Fruit fly (Drosophila melanogaster): ENCODE results near the gene CG32264.

The CG32264 gene

dm6 chr3L:3806330-3806729 is at the start of gene CG32264, which contains the start of the genes ntc and IntS10:
CG32264 (minus strand) TSS chr3L:3806459.
ntc (minus strand) TSS chr3L:3806459.
IntS10 (plus strand) TSS chr3L:3806710.
- TF ChIP-seq CG14655 (GFP tag; optimal IDR thresholded peaks at IDR 0.05) (no peak), fd96Ca (GFP tag; IDR thresholded peaks at IDR 0.05) (no peak; the same call in 1 of the 3 replicates), CG8301 (tag; optimal IDR thresholded peaks at IDR 0.05) (peak; percentile 48), Pif1B (GFP tag; optimal IDR thresholded peaks at IDR 0.05) (no peak), CG32121 (GFP tag; IDR thresholded peaks at IDR 0.05) (peak; percentile 34; the same call in 1 of the 2 replicates), CG4496 (GFP tag; IDR thresholded peaks at IDR 0.05) (no peak), CG10348 (GFP tag; IDR thresholded peaks at IDR 0.05) (no peak), CG34367 (tag; optimal IDR thresholded peaks at IDR 0.05) (no peak), CG9948 (tag; optimal IDR thresholded peaks at IDR 0.05) (peak; percentile 23), CG17806 (tag; optimal IDR thresholded peaks at IDR 0.05) (peak; percentile 29), CG8159 (tag; optimal IDR thresholded peaks at IDR 0.05) (no peak), gl (tag; optimal IDR thresholded peaks at IDR 0.05) (no peak), D1 (tag; optimal IDR thresholded peaks at IDR 0.05) (peak; percentile 52), Snoo (tag; optimal IDR thresholded peaks at IDR 0.05) (no peak), Pif1A (GFP tag; optimal IDR thresholded peaks at IDR 0.05) (no peak), CG12605 (GFP tag; IDR thresholded peaks at IDR 0.05) (no peak), CG15710 (tag; optimal IDR thresholded peaks at IDR 0.05) (peak; percentile 61), Ets98B (GFP tag; IDR thresholded peaks at IDR 0.05) (peak; percentile 43), EcR (GFP tag; optimal IDR thresholded peaks at IDR 0.05) (no peak), CG13204 (GFP tag; optimal IDR thresholded peaks at IDR 0.05) (no peak), rn (GFP tag; IDR thresholded peaks at IDR 0.05) (no peak)

dm6 chr3L:3856004-3856403 is 49.7 kb upstream of the CG32264 start:
- TF ChIP-seq rn (GFP tag; IDR thresholded peaks at IDR 0.05) (no peak), CG32121 (GFP tag; IDR thresholded peaks at IDR 0.05) (no peak), CG14655 (GFP tag; optimal IDR thresholded peaks at IDR 0.05) (no peak), fd96Ca (GFP tag; IDR thresholded peaks at IDR 0.05) (no peak)

- TF ChIP-seq CG13204 (GFP tag; optimal IDR thresholded peaks at IDR 0.05) (no peak), EcR (GFP tag; optimal IDR thresholded peaks at IDR 0.05) (no peak), gl (tag; optimal IDR thresholded peaks at IDR 0.05) (no peak), D1 (tag; optimal IDR thresholded peaks at IDR 0.05) (no peak), CG4496 (GFP tag; IDR thresholded peaks at IDR 0.05) (no peak), CG34367 (tag; optimal IDR thresholded peaks at IDR 0.05) (no peak), CG12605 (GFP tag; IDR thresholded peaks at IDR 0.05) (no peak), CG8301 (tag; optimal IDR thresholded peaks at IDR 0.05) (no peak)
Measured at dm6 chr3L:3855194-3855980, 49.1 kb upstream of the CG32264 start.

- peak; percentile 83 for TF ChIP-seq CG15710 (tag; optimal IDR thresholded peaks at IDR 0.05)
- TF ChIP-seq EcR (GFP tag; optimal IDR thresholded peaks at IDR 0.05), result no peak
- TF ChIP-seq CG8159 (tag; optimal IDR thresholded peaks at IDR 0.05), result peak; percentile 73
- TF ChIP-seq fd96Ca (GFP tag; IDR thresholded peaks at IDR 0.05), result no peak
- TF ChIP-seq CG17806 (tag; optimal IDR thresholded peaks at IDR 0.05), result peak; percentile 55
- TF ChIP-seq CG13204 (GFP tag; optimal IDR thresholded peaks at IDR 0.05), result peak; percentile 68
- peak; percentile 81 for TF ChIP-seq CG34367 (tag; optimal IDR thresholded peaks at IDR 0.05)
- no peak for TF ChIP-seq CG10348 (GFP tag; IDR thresholded peaks at IDR 0.05)
- TF ChIP-seq CG9948 (tag; optimal IDR thresholded peaks at IDR 0.05), result peak; percentile 45
- no peak; the same call in 1 of the 2 replicates for TF ChIP-seq Ets98B (GFP tag; IDR thresholded peaks at IDR 0.05)
- TF ChIP-seq Snoo (tag; optimal IDR thresholded peaks at IDR 0.05), result no peak
- peak; percentile 37 for TF ChIP-seq Pif1B (GFP tag; optimal IDR thresholded peaks at IDR 0.05)
- TF ChIP-seq CG12605 (GFP tag; IDR thresholded peaks at IDR 0.05), result 0 out of 2 replicates have a peak, but pooled peaks have one; percentile 12
- peak; percentile 37 for TF ChIP-seq Pif1A (GFP tag; optimal IDR thresholded peaks at IDR 0.05)
- TF ChIP-seq CG14655 (GFP tag; optimal IDR thresholded peaks at IDR 0.05), result peak; percentile 30
- no peak for TF ChIP-seq CG32121 (GFP tag; IDR thresholded peaks at IDR 0.05)
- no peak; the same call in 1 of the 3 replicates for TF ChIP-seq CG4496 (GFP tag; IDR thresholded peaks at IDR 0.05)
- TF ChIP-seq D1 (tag; optimal IDR thresholded peaks at IDR 0.05), result no peak
- no peak for TF ChIP-seq CG8301 (tag; optimal IDR thresholded peaks at IDR 0.05)
- no peak for TF ChIP-seq gl (tag; optimal IDR thresholded peaks at IDR 0.05)
- TF ChIP-seq rn (GFP tag; IDR thresholded peaks at IDR 0.05), result peak; percentile 28; the same call in 1 of the 2 replicates
Measured at dm6 chr3L:3852842-3853241, 46.6 kb upstream of the CG32264 start.

- TF ChIP-seq CG15710 (tag; optimal IDR thresholded peaks at IDR 0.05) (peak; percentile 59), CG17806 (tag; optimal IDR thresholded peaks at IDR 0.05) (peak; percentile 40), rn (GFP tag; IDR thresholded peaks at IDR 0.05) (no peak), CG4496 (GFP tag; IDR thresholded peaks at IDR 0.05) (no peak), EcR (GFP tag; optimal IDR thresholded peaks at IDR 0.05) (no peak), CG8301 (tag; optimal IDR thresholded peaks at IDR 0.05) (peak; percentile 1), CG13204 (GFP tag; optimal IDR thresholded peaks at IDR 0.05) (no peak), CG14655 (GFP tag; optimal IDR thresholded peaks at IDR 0.05) (no peak), CG8159 (tag; optimal IDR thresholded peaks at IDR 0.05) (peak; percentile 59), Snoo (tag; optimal IDR thresholded peaks at IDR 0.05) (no peak), D1 (tag; optimal IDR thresholded peaks at IDR 0.05) (no peak), CG12605 (GFP tag; IDR thresholded peaks at IDR 0.05) (no peak), gl (tag; optimal IDR thresholded peaks at IDR 0.05) (no peak), CG10348 (GFP tag; IDR thresholded peaks at IDR 0.05) (no peak), CG34367 (tag; optimal IDR thresholded peaks at IDR 0.05) (peak; percentile 30), Ets98B (GFP tag; IDR thresholded peaks at IDR 0.05) (no peak), CG9948 (tag; optimal IDR thresholded peaks at IDR 0.05) (peak; percentile 30), Pif1A (GFP tag; optimal IDR thresholded peaks at IDR 0.05) (peak; percentile 17), fd96Ca (GFP tag; IDR thresholded peaks at IDR 0.05) (no peak), Pif1B (GFP tag; optimal IDR thresholded peaks at IDR 0.05) (peak; percentile 24), CG32121 (GFP tag; IDR thresholded peaks at IDR 0.05) (no peak)
Measured at dm6 chr3L:3851847-3852246, 45.6 kb upstream of the CG32264 start.
